Worm (Caenorhabditis elegans): ENCODE measurements around the gene M28.10.

The M28.10 gene

ce11 chrII:10646901-10647566 lies at the start of gene M28.10:
Gene M28.10 (plus strand): TSS chrII:10647516.
- TF ChIP-seq hlh-11 (tag; optimal IDR thresholded peaks at IDR 0.05) (peak; percentile 10), nhr-10 (tag; optimal IDR thresholded peaks at IDR 0.05) (no peak), lir-3 (tag; optimal IDR thresholded peaks at IDR 0.05) (no peak), nhr-48 (tag; optimal IDR thresholded peaks at IDR 0.05) (no peak), Y48G9A.11 (GFP tag; IDR thresholded peaks at IDR 0.05) (no peak), fos-1 (tag; optimal IDR thresholded peaks at IDR 0.05) (no peak), spr-3 (GFP tag; optimal IDR thresholded peaks at IDR 0.05) (no peak), unc-62 (GFP tag; optimal IDR thresholded peaks at IDR 0.05 in 1 of 2) (peak in 1 of 2 experiments; percentile 97), unc-62 (tag; optimal IDR thresholded peaks at IDR 0.05) (no peak), duxl-1 (tag; optimal IDR thresholded peaks at IDR 0.05; ENCODE audit: poor library complexity) (no peak), dve-1 (tag; optimal IDR thresholded peaks at IDR 0.05; ENCODE audit: insufficient read depth) (no peak), daf-8 (GFP tag; IDR thresholded peaks at IDR 0.05) (no peak), hif-1 (tag; optimal IDR thresholded peaks at IDR 0.05) (no peak), lin-13 (GFP tag; optimal IDR thresholded peaks at IDR 0.05) (no peak), F49E8.2 (tag; optimal IDR thresholded peaks at IDR 0.05; ENCODE audit: borderline replicate concordance) (no peak), snpc-1.2 (GFP tag; IDR thresholded peaks at IDR 0.05) (no peak), spr-1 (tag; optimal IDR thresholded peaks at IDR 0.05) (no peak), nhr-25 (tag; optimal IDR thresholded peaks at IDR 0.05; ENCODE audit: borderline replicate concordance, insufficient read depth) (no peak), daf-12 (tag; optimal IDR thresholded peaks at IDR 0.05) (no peak), tra-1 (GFP tag; IDR thresholded peaks at IDR 0.05) (no peak), ztf-7 (tag; optimal IDR thresholded peaks at IDR 0.05) (no peak), ztf-11 (tag; optimal IDR thresholded peaks at IDR 0.05) (no peak), lin-29 (GFP tag; IDR thresholded peaks at IDR 0.05) (no peak), mep-1 (tag; optimal IDR thresholded peaks at IDR 0.05) (no peak), R02D3.7 (tag; optimal IDR thresholded peaks at IDR 0.05) (no peak), F37D6.2 (tag; optimal IDR thresholded peaks at IDR 0.05) (no peak), pqm-1 (tag; optimal IDR thresholded peaks at IDR 0.05) (peak; percentile 15), lin-39 (tag; optimal IDR thresholded peaks at IDR 0.05) (no peak)

- TF ChIP-seq Y5F2A.4 (GFP tag; optimal IDR thresholded peaks at IDR 0.05) (no peak), unc-62 (GFP tag; optimal IDR thresholded peaks at IDR 0.05 in 1 of 2) (peak in 1 of 2 experiments; percentile 83), unc-62 (tag; optimal IDR thresholded peaks at IDR 0.05) (no peak), hmg-1.1 (GFP tag; IDR thresholded peaks at IDR 0.05) (no peak)
These were observed 49.3 kb upstream of the M28.10 start, which contains the start of gene C14A4.8 for ce11 chrII:10598039-10598438. Gene C14A4.8 (minus strand): TSS chrII:10598139.

ce11 chrII:10598970-10599369 lies 48.3 kb upstream of the M28.10 start, which contains the start of gene C14A4.9:
Gene C14A4.9 (plus strand): TSS chrII:10599337.
- TF ChIP-seq madf-9 (GFP tag; conservative IDR thresholded peaks at IDR 0.05) = no peak
- TF ChIP-seq ama-1 (optimal IDR thresholded peaks at IDR 0.05) = no peak
- TF ChIP-seq ceh-28 (tag; optimal IDR thresholded peaks at IDR 0.05) = no peak
- TF ChIP-seq lsy-2 (tag; optimal IDR thresholded peaks at IDR 0.05) = no peak
- TF ChIP-seq lin-15B (tag; optimal IDR thresholded peaks at IDR 0.05) = no peak
- no peak for TF ChIP-seq F37D6.2 (tag; optimal IDR thresholded peaks at IDR 0.05)

ce11 chrII:10602184-10602583 lies 45.1 kb upstream of the M28.10 start, which contains the start of gene srv-2:
Gene srv-2 (minus strand): TSS chrII:10602284.
- no peak for TF ChIP-seq nhr-237 (tag; optimal IDR thresholded peaks at IDR 0.05)
- no peak for TF ChIP-seq nhr-25 (tag; optimal IDR thresholded peaks at IDR 0.05; ENCODE audit: borderline replicate concordance, insufficient read depth)
- TF ChIP-seq Y5F2A.4 (GFP tag; optimal IDR thresholded peaks at IDR 0.05) = no peak
- TF ChIP-seq lin-29 (GFP tag; IDR thresholded peaks at IDR 0.05) = no peak
- no peak for TF ChIP-seq F49E8.2 (tag; optimal IDR thresholded peaks at IDR 0.05; ENCODE audit: borderline replicate concordance)
- TF ChIP-seq ztf-7 (tag; optimal IDR thresholded peaks at IDR 0.05) = no peak
- TF ChIP-seq nhr-102 (tag; optimal IDR thresholded peaks at IDR 0.05) = no peak
- no peak for TF ChIP-seq dmd-9 (GFP tag; IDR thresholded peaks at IDR 0.05)
- TF ChIP-seq mep-1 (tag; optimal IDR thresholded peaks at IDR 0.05) = no peak
- no peak for TF ChIP-seq zip-11 (GFP tag; IDR thresholded peaks at IDR 0.05)
- TF ChIP-seq unc-39 (tag; optimal IDR thresholded peaks at IDR 0.05) = no peak
- no peak for TF ChIP-seq ceh-82 (tag; optimal IDR thresholded peaks at IDR 0.05)
- TF ChIP-seq skn-1 (tag; optimal IDR thresholded peaks at IDR 0.05) = no peak
- no peak for TF ChIP-seq fkh-10 (GFP tag; optimal IDR thresholded peaks at IDR 0.05)
- TF ChIP-seq F37D6.2 (tag; optimal IDR thresholded peaks at IDR 0.05) = no peak
- no peak for TF ChIP-seq spr-3 (GFP tag; optimal IDR thresholded peaks at IDR 0.05)
- no peak for TF ChIP-seq nhr-111 (GFP tag; optimal IDR thresholded peaks at IDR 0.05)
- no peak for TF ChIP-seq zfp-2 (tag; optimal IDR thresholded peaks at IDR 0.05)
- no peak for TF ChIP-seq lin-1 (GFP tag; IDR thresholded peaks at IDR 0.05)
